Fruit fly (Drosophila melanogaster) whole organism, pupa: Measurements from ENCODE around the gene gny.

Experiments used
- CG13204 ChIP-seq: fragments of 200-800 bp; sonication (Bioruptor generic); optimal IDR thresholded peaks from 2 replicates; lab custom pipeline; 2018; ENCODE audit warnings: missing biosample characterization, mild to moderate bottlenecking, missing genetic modification characterization, moderate library complexity
- CG17806 ChIP-seq: fragments of 200-800 bp; sonication (Bioruptor generic); optimal IDR thresholded peaks from 2 replicates; lab custom pipeline; 2018; ENCODE audit warnings: missing biosample characterization, mild to moderate bottlenecking, missing genetic modification characterization, moderate library complexity
- CG32121 ChIP-seq: fragments of 200-800 bp; sonication (Bioruptor generic); IDR thresholded peaks from 2 replicates; pipeline ENCODE4 v1.3.6; 2022; ENCODE audit warnings: missing biosample characterization, missing genetic modification characterization
- CG34367 ChIP-seq: fragments of 200-800 bp; sonication (Bioruptor generic); optimal IDR thresholded peaks from 2 replicates; lab custom pipeline; 2018; ENCODE audit warnings: missing biosample characterization, mild to moderate bottlenecking, missing genetic modification characterization
- CG4496 ChIP-seq: fragments of 200-800 bp; sonication (Bioruptor generic); IDR thresholded peaks from 3 replicates; pipeline ENCODE4 v1.3.6; 2022; ENCODE audit warnings: missing biosample characterization, missing genetic modification characterization
- CG8159 ChIP-seq: fragments of 200-800 bp; sonication (Bioruptor generic); optimal IDR thresholded peaks from 3 replicates; lab custom pipeline; 2018; ENCODE audit warnings: missing biosample characterization, mild to moderate bottlenecking, missing genetic modification characterization, moderate library complexity
- D1 ChIP-seq: fragments of 200-800 bp; sonication (Bioruptor generic); optimal IDR thresholded peaks from 2 replicates; lab custom pipeline; 2018; ENCODE audit warnings: missing biosample characterization, mild to moderate bottlenecking, missing genetic modification characterization, moderate library complexity
- EcR ChIP-seq: fragments of 200-800 bp; sonication (Bioruptor generic); optimal IDR thresholded peaks from 3 replicates; lab custom pipeline; 2019; ENCODE audit warnings: missing biosample characterization, missing genetic modification characterization, mild to moderate bottlenecking, moderate library complexity, missing genetic modification reagents
- Ets98B ChIP-seq: fragments of 200-800 bp; sonication (Bioruptor generic); IDR thresholded peaks from 2 replicates; pipeline ENCODE4 v1.3.6; 2022; ENCODE audit warnings: missing biosample characterization, missing genetic modification characterization
- Pif1B ChIP-seq: fragments of 200-800 bp; sonication (Bioruptor generic); optimal IDR thresholded peaks from 3 replicates; lab custom pipeline; 2016; ENCODE audit warnings: missing biosample characterization, missing genetic modification characterization
- Snoo ChIP-seq: fragments of 200-800 bp; sonication (Bioruptor generic); optimal IDR thresholded peaks from 3 replicates; lab custom pipeline; 2017; ENCODE audit warnings: missing biosample characterization, mild to moderate bottlenecking, missing genetic modification characterization, inconsistent platforms
- rn ChIP-seq: fragments of 200-800 bp; sonication (Bioruptor generic); IDR thresholded peaks from 2 replicates; pipeline ENCODE4 v1.3.6; 2022; ENCODE audit warnings: missing biosample characterization, missing genetic modification characterization

- TF ChIP-seq EcR (GFP tag; lab: Kevin White, UChicago) (no peak), CG17806 (no peak), Snoo (no peak), Pif1B (GFP tag; lab: Kevin White, UChicago) (no peak), Ets98B (GFP tag; lab: Robert Waterston, UW) (no peak), CG8159 (no peak), CG13204 (no peak), rn (GFP tag; lab: Robert Waterston, UW) (no peak), D1 (tag; lab: Kevin White, UChicago) (no peak), CG4496 (GFP tag; lab: Robert Waterston, UW) (no peak), CG32121 (GFP tag; lab: Robert Waterston, UW) (no peak), CG34367 (tag; lab: Kevin White, UChicago) (no peak)
These were observed 43.0 kb downstream of the gny start, which contains the start of the genes pie and Wdfy2 for dm6 chr2L:10422643-10423606.
